Fruit fly (Drosophila melanogaster) whole organism, embryonic: ENCODE measurements around the gene sky.
A peak's percentile ranks its signal among the peaks of the same experiment; 100 is the strongest.

Experiments used
- CG10543 ChIP-seq: fragments of 200-800 bp; sonication (Bioruptor generic); optimal IDR thresholded peaks from 3 replicates; lab custom pipeline; 2017; ENCODE audit warnings: missing biosample characterization, mild to moderate bottlenecking, missing genetic modification characterization, moderate library complexity
- CG10959 ChIP-seq: fragments of 200-800 bp; sonication (Bioruptor generic); IDR thresholded peaks from 2 replicates; pipeline ENCODE4 v1.3.6; 2022; ENCODE audit warnings: missing biosample characterization, missing genetic modification characterization
- CG11504 ChIP-seq: fragments of 200-800 bp; sonication (Bioruptor generic); optimal IDR thresholded peaks from 3 replicates; lab custom pipeline; 2019; ENCODE audit warnings: missing biosample characterization, mild to moderate bottlenecking, missing genetic modification characterization, moderate library complexity
- CG12104 ChIP-seq: fragments of 200-800 bp; sonication (Bioruptor generic); optimal IDR thresholded peaks from 3 replicates; lab custom pipeline; 2016; ENCODE audit warnings: missing biosample characterization, missing genetic modification characterization
- CG13287 ChIP-seq: fragments of 200-800 bp; sonication (Bioruptor generic); IDR thresholded peaks from 2 replicates; pipeline ENCODE4 v1.3.6; 2022; ENCODE audit warnings: missing biosample characterization, missing genetic modification characterization; ENCODE audit not compliant: partially characterized antibody
- CG13296 ChIP-seq: fragments of 200-800 bp; sonication (Bioruptor generic); optimal IDR thresholded peaks from 3 replicates; lab custom pipeline; 2018; ENCODE audit warnings: missing biosample characterization, mild to moderate bottlenecking, missing genetic modification characterization
- CG13424 ChIP-seq: fragments of 200-800 bp; sonication (Bioruptor generic); optimal IDR thresholded peaks from 2 replicates; lab custom pipeline; 2019; ENCODE audit warnings: missing biosample characterization, mild to moderate bottlenecking, missing genetic modification characterization, moderate library complexity
- CG13775 ChIP-seq: fragments of 200-800 bp; sonication (Bioruptor generic); optimal IDR thresholded peaks from 3 replicates; lab custom pipeline; 2017; ENCODE audit warnings: missing biosample characterization, mild to moderate bottlenecking, missing genetic modification characterization
- CG15269 ChIP-seq: fragments of 200-800 bp; sonication (Bioruptor generic); optimal IDR thresholded peaks from 2 replicates; lab custom pipeline; 2018; ENCODE audit warnings: missing biosample characterization, mild to moderate bottlenecking, missing genetic modification characterization, moderate library complexity
- CG15514 ChIP-seq: fragments of 200-800 bp; sonication (Bioruptor generic); optimal IDR thresholded peaks from 3 replicates; lab custom pipeline; 2017; ENCODE audit warnings: missing biosample characterization, missing genetic modification characterization, mild to moderate bottlenecking, moderate library complexity, missing genetic modification reagents
- CG16779 ChIP-seq: fragments of 200-800 bp; sonication (Bioruptor generic); IDR thresholded peaks from 2 replicates; pipeline ENCODE4 v1.3.6; 2022; ENCODE audit warnings: missing biosample characterization, missing genetic modification characterization
- CG17612 ChIP-seq: fragments of 200-800 bp; sonication (Bioruptor generic); IDR thresholded peaks from 2 replicates; pipeline ENCODE4 v1.3.6; 2022; ENCODE audit warnings: missing biosample characterization, missing genetic modification characterization
- CG17912 ChIP-seq: fragments of 200-800 bp; sonication (Bioruptor generic); optimal IDR thresholded peaks from 2 replicates; lab custom pipeline; 2018; ENCODE audit warnings: missing biosample characterization, mild to moderate bottlenecking, missing genetic modification characterization
- CG18011 ChIP-seq: fragments of 200-800 bp; sonication (Bioruptor generic); optimal IDR thresholded peaks from 2 replicates; lab custom pipeline; 2017; ENCODE audit warnings: missing biosample characterization, missing genetic modification characterization, mild to moderate bottlenecking, moderate library complexity, missing genotype
- CG18764 ChIP-seq: fragments of 200-800 bp; sonication (Bioruptor generic); optimal IDR thresholded peaks from 3 replicates; lab custom pipeline; 2016; ENCODE audit warnings: missing biosample characterization, missing genetic modification characterization
- CG2120 ChIP-seq: fragments of 200-800 bp; sonication (Bioruptor generic); optimal IDR thresholded peaks from 3 replicates; lab custom pipeline; 2016; ENCODE audit warnings: missing biosample characterization, missing genetic modification characterization
- CG3163 ChIP-seq: fragments of 200-800 bp; sonication (Bioruptor generic); optimal IDR thresholded peaks from 3 replicates; lab custom pipeline; 2016; ENCODE audit warnings: missing biosample characterization, missing genetic modification characterization
- CG42726 ChIP-seq: fragments of 200-800 bp; sonication (Bioruptor generic); IDR thresholded peaks from 2 replicates; pipeline ENCODE4 v1.3.6; 2022; ENCODE audit warnings: missing biosample characterization, missing genetic modification characterization; ENCODE audit not compliant: partially characterized antibody
- CG4707 ChIP-seq: fragments of 200-800 bp; sonication (Bioruptor generic); optimal IDR thresholded peaks from 2 replicates; lab custom pipeline; 2018; ENCODE audit warnings: missing biosample characterization, mild to moderate bottlenecking, missing genetic modification characterization, moderate library complexity
- CG7372 ChIP-seq: fragments of 200-800 bp; sonication (Bioruptor generic); IDR thresholded peaks from 2 replicates; pipeline ENCODE4 v1.3.6; 2022; ENCODE audit warnings: missing biosample characterization, missing genetic modification characterization
- CG7786 ChIP-seq: fragments of 200-800 bp; sonication (Bioruptor generic); optimal IDR thresholded peaks from 2 replicates; lab custom pipeline; 2016; ENCODE audit warnings: missing biosample characterization, missing genetic modification characterization
- CG7839 ChIP-seq: fragments of 200-800 bp; sonication (Bioruptor generic); optimal IDR thresholded peaks from 3 replicates; lab custom pipeline; 2018; ENCODE audit warnings: missing biosample characterization, mild to moderate bottlenecking, missing genetic modification characterization, moderate library complexity
- CG7928 ChIP-seq: fragments of 200-800 bp; sonication (Bioruptor generic); optimal IDR thresholded peaks from 2 replicates; lab custom pipeline; 2017; ENCODE audit warnings: missing biosample characterization, mild to moderate bottlenecking, missing genetic modification characterization
- CG7963 ChIP-seq: fragments of 200-800 bp; sonication (Bioruptor generic); IDR thresholded peaks from 3 replicates; pipeline ENCODE4 v1.3.6; 2022; ENCODE audit warnings: missing biosample characterization, missing genetic modification characterization; ENCODE audit not compliant: partially characterized antibody
- CG8359 ChIP-seq: fragments of 200-800 bp; sonication (Bioruptor generic); optimal IDR thresholded peaks from 2 replicates; lab custom pipeline; 2017; ENCODE audit warnings: missing biosample characterization, mild to moderate bottlenecking, missing genetic modification characterization, borderline replicate concordance
- CG9876 ChIP-seq: fragments of 200-800 bp; sonication (Bioruptor generic); optimal IDR thresholded peaks from 2 replicates; lab custom pipeline; 2016; ENCODE audit warnings: missing biosample characterization, missing genetic modification characterization
- CG9932 ChIP-seq: fragments of 200-800 bp; sonication (Bioruptor generic); IDR thresholded peaks from 2 replicates; pipeline ENCODE4 v1.3.6; 2022; ENCODE audit warnings: missing biosample characterization, missing genetic modification characterization
- D19A ChIP-seq: fragments of 200-800 bp; optimal IDR thresholded peaks from 3 replicates; lab custom pipeline; 2019; ENCODE audit warnings: missing biosample characterization, mild to moderate bottlenecking, missing genetic modification characterization, moderate library complexity
- Dad ChIP-seq: fragments of 200-800 bp; sonication (Bioruptor generic); optimal IDR thresholded peaks from 3 replicates; lab custom pipeline; 2016; ENCODE audit warnings: missing biosample characterization, missing genetic modification characterization
- Dref ChIP-seq: fragments of 200-800 bp; sonication (Bioruptor generic); IDR thresholded peaks from 2 replicates; pipeline ENCODE4 v1.3.6; 2022; ENCODE audit warnings: missing biosample characterization, missing genetic modification characterization
- Hr39 ChIP-seq: fragments of >200 bp; optimal IDR thresholded peaks from 2 replicates; lab custom pipeline; 2017
- Hr78 ChIP-seq, 2 experiments: fragments of 200-800 bp in 1 of 2; fragments of >200 bp in 1 of 2; sonication (Bioruptor generic) in 1 of 2; optimal IDR thresholded peaks; 2 replicates each; lab custom pipeline; 2017 to 2019; ENCODE audit warnings: missing biosample characterization in 2 of 2, missing genetic modification characterization in 2 of 2, mild to moderate bottlenecking in 1 of 2, moderate library complexity in 1 of 2
- MBD-R2 ChIP-seq: fragments of 200-800 bp; sonication (Bioruptor generic); IDR thresholded peaks from 2 replicates; pipeline ENCODE4 v1.3.6; 2022; ENCODE audit warnings: missing biosample characterization, missing genetic modification characterization
- MTF-1 ChIP-seq: fragments of 200-800 bp; sonication (Bioruptor generic); optimal IDR thresholded peaks from 2 replicates; lab custom pipeline; 2018; ENCODE audit warnings: missing biosample characterization, mild to moderate bottlenecking, missing genetic modification characterization, borderline replicate concordance
- Mad ChIP-seq: fragments of 200-800 bp; sonication (Bioruptor generic); optimal IDR thresholded peaks from 2 replicates; lab custom pipeline; 2016; ENCODE audit warnings: missing biosample characterization, missing genetic modification characterization
- Med ChIP-seq: fragments of 200-800 bp; sonication (Bioruptor generic); peaks from one replicate; lab custom pipeline; 2016; ENCODE audit warnings: missing biosample characterization, missing genetic modification characterization, mild to moderate bottlenecking, inconsistent platforms, moderate library complexity
- Nf-YA ChIP-seq: fragments of 200-800 bp; sonication (Bioruptor generic); IDR thresholded peaks from 2 replicates; pipeline ENCODE4 v1.3.6; 2022; ENCODE audit warnings: missing biosample characterization, missing genetic modification characterization
- Nf-YC ChIP-seq: fragments of 200-800 bp; optimal IDR thresholded peaks from 3 replicates; lab custom pipeline; 2019; ENCODE audit warnings: missing biosample characterization, mild to moderate bottlenecking, missing genetic modification characterization, moderate library complexity
- Rfx ChIP-seq: fragments of 200-800 bp; sonication (Bioruptor generic); IDR thresholded peaks from 2 replicates; pipeline ENCODE4 v1.3.6; 2022; ENCODE audit warnings: missing biosample characterization, missing genetic modification characterization
- Sox102F ChIP-seq: fragments of 200-800 bp; sonication (Bioruptor generic); optimal IDR thresholded peaks from 2 replicates; lab custom pipeline; 2018; ENCODE audit warnings: missing biosample characterization, mild to moderate bottlenecking, missing genetic modification characterization, moderate library complexity
- crol ChIP-seq: fragments of 200-800 bp; sonication (Bioruptor generic); IDR thresholded peaks from 2 replicates; pipeline ENCODE4 v1.3.6; 2022; ENCODE audit warnings: missing biosample characterization, missing genetic modification characterization
- crp ChIP-seq, 2 experiments: fragments of 200-800 bp; sonication (Bioruptor generic); optimal IDR thresholded peaks; 2 replicates in 1 of 2; 3 replicates in 1 of 2; lab custom pipeline; 2017; ENCODE audit warnings: missing biosample characterization in 2 of 2, missing genetic modification characterization in 2 of 2, mild to moderate bottlenecking in 1 of 2, moderate library complexity in 1 of 2
- nerfin-1 ChIP-seq: fragments of 200-800 bp; sonication (Bioruptor generic); optimal IDR thresholded peaks from 3 replicates; lab custom pipeline; 2019; ENCODE audit warnings: missing biosample characterization, mild to moderate bottlenecking, missing genetic modification characterization, moderate library complexity
- psq ChIP-seq: fragments of 200-800 bp; sonication (Bioruptor generic); optimal IDR thresholded peaks from 2 replicates; lab custom pipeline; 2017; ENCODE audit warnings: missing biosample characterization, missing genetic modification characterization
- row ChIP-seq: fragments of 200-800 bp; sonication (Bioruptor generic); IDR thresholded peaks from 3 replicates; pipeline ENCODE4 v1.3.6; 2022; ENCODE audit warnings: missing biosample characterization, missing genetic modification characterization
- shn ChIP-seq: fragments of 200-800 bp; sonication (Bioruptor generic); optimal IDR thresholded peaks from 3 replicates; lab custom pipeline; 2016; ENCODE audit warnings: missing biosample characterization, missing genetic modification characterization
- sob ChIP-seq: fragments of 200-800 bp; sonication (Bioruptor generic); IDR thresholded peaks from 2 replicates; pipeline ENCODE4 v1.3.6; 2022; ENCODE audit warnings: missing biosample characterization, missing genetic modification characterization
- sug ChIP-seq: fragments of 200-800 bp; optimal IDR thresholded peaks from 2 replicates; lab custom pipeline; 2019; ENCODE audit warnings: missing biosample characterization, mild to moderate bottlenecking, missing genetic modification characterization, moderate library complexity
- vvl ChIP-seq: fragments of 200-800 bp; sonication (Bioruptor generic); IDR thresholded peaks from 2 replicates; pipeline ENCODE4 v1.3.6; 2022; ENCODE audit warnings: missing biosample characterization, missing genetic modification characterization

sky gene

dm6 chr2L:20829755-20830396 is 88.9 kb downstream of the sky start:
- TF ChIP-seq sob (GFP tag; lab: Robert Waterston, UW) = peak; percentile 9; the same call in 1 of the 2 replicates
- TF ChIP-seq CG4707 (GFP tag; lab: Kevin White, UChicago) = no peak
- no peak for TF ChIP-seq CG15514
- no peak for TF ChIP-seq CG17912 (GFP tag; lab: Kevin White, UChicago)
- peak; percentile 14 for TF ChIP-seq Nf-YC (tag; lab: Kevin White, UChicago)
- TF ChIP-seq CG9876 (GFP tag; lab: Kevin White, UChicago) = no peak
- TF ChIP-seq CG7786 = no peak
- peak; percentile 9 for TF ChIP-seq CG2120 (GFP tag; lab: Kevin White, UChicago)
- TF ChIP-seq Dad (GFP tag; lab: Kevin White, UChicago) = no peak
- TF ChIP-seq CG12104 (GFP tag; lab: Kevin White, UChicago) = no peak
- TF ChIP-seq CG13296 = peak; percentile 47
- peak; percentile 5 for TF ChIP-seq CG15269 (tag; lab: Kevin White, UChicago)
- TF ChIP-seq Nf-YA (GFP tag; lab: Robert Waterston, UW) = no peak
- no peak for TF ChIP-seq CG16779 (GFP tag; lab: Robert Waterston, UW)
- no peak for TF ChIP-seq shn (GFP tag; lab: Kevin White, UChicago)
- peak; percentile 27 for TF ChIP-seq CG9932 (GFP tag; lab: Robert Waterston, UW)
- 0 out of 2 replicates have a peak, but pooled peaks have one; percentile 33 for TF ChIP-seq vvl
- peak; percentile 26 for TF ChIP-seq CG11504
- no peak for TF ChIP-seq CG8359 (GFP tag; lab: Kevin White, UChicago)
- TF ChIP-seq CG7839 (tag; lab: Kevin White, UChicago) = peak; percentile 3
- no peak for TF ChIP-seq CG7963 (GFP tag; lab: Robert Waterston, UW)
- TF ChIP-seq crol (GFP tag; lab: Robert Waterston, UW) = no peak
- TF ChIP-seq Hr78 (GFP tag; optimal IDR thresholded peaks at IDR 0.05; lab: Kevin White, UChicago) = no peak
- no peak for TF ChIP-seq CG13775 (GFP tag; lab: Kevin White, UChicago)
- TF ChIP-seq CG10543 (GFP tag; lab: Kevin White, UChicago) = peak; percentile 14
- peak in 1 of 2 experiments; percentile 77 for TF ChIP-seq crp (GFP tag; optimal IDR thresholded peaks at IDR 0.05; lab: Kevin White, UChicago)
- peak; percentile 18; the same call in 1 of the 2 replicates for TF ChIP-seq CG13287
- no peak for TF ChIP-seq MTF-1 (GFP tag; lab: Kevin White, UChicago)
- no peak for TF ChIP-seq CG7928 (GFP tag; lab: Kevin White, UChicago)
- TF ChIP-seq D19A (tag; lab: Kevin White, UChicago) = peak; percentile 50
- no peak for TF ChIP-seq nerfin-1
- peak; percentile 61 for TF ChIP-seq row (GFP tag; lab: Robert Waterston, UW)
- TF ChIP-seq Sox102F (GFP tag; lab: Kevin White, UChicago) = no peak
- no peak for TF ChIP-seq CG18011 (GFP tag; lab: Kevin White, UChicago)
- no peak for TF ChIP-seq CG18764 (GFP tag; lab: Kevin White, UChicago)
- peak; percentile 39 for TF ChIP-seq Med (GFP tag; lab: Kevin White, UChicago)
- TF ChIP-seq sug (tag; lab: Kevin White, UChicago) = peak; percentile 26
- no peak for TF ChIP-seq CG7372 (GFP tag; lab: Robert Waterston, UW)
- peak; percentile 86 for TF ChIP-seq CG3163 (GFP tag; lab: Kevin White, UChicago)
- TF ChIP-seq MBD-R2 (GFP tag; lab: Robert Waterston, UW) = peak; percentile 19; the same call in 1 of the 2 replicates
- no peak for TF ChIP-seq CG17612 (GFP tag; lab: Robert Waterston, UW)
- TF ChIP-seq CG10959 (GFP tag; lab: Robert Waterston, UW) = no peak
- TF ChIP-seq psq (GFP tag; lab: Kevin White, UChicago) = no peak
- TF ChIP-seq CG42726 (GFP tag; lab: Robert Waterston, UW) = no peak
- TF ChIP-seq Rfx (GFP tag; lab: Robert Waterston, UW) = peak; percentile 32; the same call in 1 of the 2 replicates
- TF ChIP-seq Hr39 (lab: Kevin White, UChicago) = no peak
- TF ChIP-seq CG13424 (tag; lab: Kevin White, UChicago) = peak; percentile 30
- no peak for TF ChIP-seq Mad (GFP tag; lab: Kevin White, UChicago)
- no peak for TF ChIP-seq Dref (GFP tag; lab: Robert Waterston, UW)
